Worm (Caenorhabditis elegans): ENCODE data around the gene C35D10.5.
A peak's percentile ranks its signal among the peaks of the same experiment; 100 is the strongest.

DNA sequence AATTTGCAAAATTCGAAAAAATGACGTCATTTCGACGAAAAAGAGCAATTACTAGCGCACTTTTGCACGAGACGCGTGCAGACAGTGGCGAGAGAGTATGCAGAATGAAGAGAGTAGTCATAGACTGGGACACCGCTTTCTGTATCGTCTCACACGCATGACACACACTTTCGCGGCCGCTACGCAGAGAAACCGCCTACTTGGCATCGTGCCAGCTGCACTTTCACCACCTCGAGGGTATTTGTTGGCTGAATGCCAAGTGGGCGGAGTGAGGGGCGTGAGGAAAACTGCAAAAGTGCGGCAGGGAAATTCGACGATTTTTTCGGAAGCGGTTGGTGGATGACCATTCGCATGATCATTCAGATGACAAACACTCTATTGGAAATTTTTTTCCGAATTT, 37.6 kb downstream of the C35D10.5 start:
- TF ChIP-seq zag-1 (tag; optimal IDR thresholded peaks at IDR 0.05), result peak; percentile 98
- TF ChIP-seq nhr-129 (tag; optimal IDR thresholded peaks at IDR 0.05), result peak; percentile 99
- TF ChIP-seq skn-1 (tag; optimal IDR thresholded peaks at IDR 0.05), result peak; percentile 41
- TF ChIP-seq ztf-1 (GFP tag; conservative IDR thresholded peaks at IDR 0.05), result 0 out of 2 replicates have a peak, but pooled peaks have one; percentile 58
- TF ChIP-seq mdl-1 (tag; optimal IDR thresholded peaks at IDR 0.05), result peak; percentile 94 to 99

All from whole organism, L2 larva.